Worm (Caenorhabditis elegans) whole organism, L4/young adult: ENCODE measurements around the gene rpb-8.
A peak's percentile ranks its signal among the peaks of the same experiment; 100 is the strongest.
"Not testable (repeated sequence)": the region's sequence is repeated elsewhere in the genome, so short reads cannot be mapped to it uniquely, and the experiment has no call there.

ENCODE experiments used
- W03F9.2 ChIP-seq: fragments of 150-350 bp; optimal IDR thresholded peaks from 2 replicates; lab custom pipeline; 2014; ENCODE audit warnings: missing biosample characterization, missing genetic modification characterization
- dao-5 ChIP-seq: sonication (generic microtip); optimal IDR thresholded peaks from 2 replicates; lab custom pipeline; 2016; ENCODE audit warnings: missing genotype, missing genetic modification characterization, moderate library complexity, missing compliant biosample characterization
- him-1 ChIP-seq: sonication (generic microtip); optimal IDR thresholded peaks from 2 replicates; lab custom pipeline; 2016; ENCODE audit warnings: missing genotype, missing genetic modification reagents, missing genetic modification characterization, missing compliant biosample characterization

Gene rpb-8

DNA sequence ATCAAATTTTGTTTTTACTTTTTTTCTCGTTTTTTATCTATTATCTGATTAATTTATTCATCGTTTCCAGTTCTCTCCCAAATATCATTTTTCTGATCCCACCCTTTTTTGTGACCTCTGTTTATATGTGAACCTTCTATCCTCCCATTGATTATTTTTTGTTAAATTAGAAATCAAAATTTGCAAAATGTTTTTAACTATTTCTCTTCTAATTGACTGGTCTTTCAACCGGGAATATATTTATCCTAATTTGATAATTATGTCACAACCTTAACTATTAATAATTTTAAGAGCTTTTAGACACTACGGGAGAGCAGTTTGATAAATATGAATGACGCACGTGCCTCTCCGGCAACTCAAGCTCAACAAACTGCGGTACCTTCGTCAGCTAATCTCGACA, 26.4 kb upstream of the rpb-8 start, which contains the start of gene ntl-9:
Gene ntl-9, plus strand, starts transcription at position 301 of the 400 bp plus-strand sequence.
- no peak for TF ChIP-seq him-1 (tag; lab: Kevin White, UChicago)
- no peak for TF ChIP-seq W03F9.2 (tag; lab: Kevin White, UChicago)
- no peak for TF ChIP-seq dao-5 (tag; lab: Kevin White, UChicago)

DNA sequence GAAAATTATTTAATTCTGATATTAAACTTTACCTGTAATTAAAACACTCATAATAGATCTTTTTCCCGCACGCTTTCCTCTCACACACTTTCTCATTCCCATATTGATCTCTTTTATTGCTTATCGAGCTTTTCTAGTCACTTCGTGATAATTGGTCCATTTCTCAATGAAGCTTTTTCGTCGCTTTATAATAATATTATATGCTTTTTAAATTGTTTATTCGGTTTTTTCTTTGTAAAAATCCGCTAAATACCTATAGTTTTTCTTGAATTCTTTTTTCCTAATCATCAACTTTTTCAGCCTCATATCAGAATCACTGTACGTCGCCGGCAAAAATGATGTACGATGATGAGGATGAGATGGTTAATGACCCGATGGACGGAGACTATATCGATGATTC, 21.5 kb upstream of the rpb-8 start, which contains the start of gene rpb-2:
Gene rpb-2, plus strand, starts transcription at position 301 of the 400 bp plus-strand sequence.
- no peak for TF ChIP-seq W03F9.2 (tag; lab: Kevin White, UChicago)
- no peak for TF ChIP-seq dao-5 (tag; lab: Kevin White, UChicago)
- no peak for TF ChIP-seq him-1 (tag; lab: Kevin White, UChicago)

DNA sequence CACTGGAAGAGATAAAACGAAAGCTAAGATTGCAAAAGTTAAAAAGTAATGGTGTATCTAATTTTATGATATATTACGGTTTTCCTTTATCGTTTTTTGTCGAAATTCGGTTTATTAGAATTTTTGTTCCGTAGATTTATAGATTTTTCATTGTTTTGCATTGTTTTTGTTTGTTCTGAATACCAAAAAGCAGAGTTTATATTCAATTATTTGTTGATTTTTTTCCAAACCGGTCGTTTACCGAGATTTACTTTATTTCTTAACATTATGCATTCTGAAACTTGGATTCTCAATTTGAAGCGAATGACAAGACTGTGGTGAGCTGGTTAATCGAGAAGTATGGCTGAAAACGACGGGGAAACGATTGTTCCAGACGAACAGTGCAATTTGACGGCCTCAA, 19.2 kb upstream of the rpb-8 start, which contains the start of gene fsn-1:
Gene fsn-1, plus strand, starts transcription at position 301 of the 400 bp plus-strand sequence.
- TF ChIP-seq him-1 (tag; lab: Kevin White, UChicago): no peak
- no peak for TF ChIP-seq W03F9.2 (tag; lab: Kevin White, UChicago)
- no peak for TF ChIP-seq dao-5 (tag; lab: Kevin White, UChicago)

DNA sequence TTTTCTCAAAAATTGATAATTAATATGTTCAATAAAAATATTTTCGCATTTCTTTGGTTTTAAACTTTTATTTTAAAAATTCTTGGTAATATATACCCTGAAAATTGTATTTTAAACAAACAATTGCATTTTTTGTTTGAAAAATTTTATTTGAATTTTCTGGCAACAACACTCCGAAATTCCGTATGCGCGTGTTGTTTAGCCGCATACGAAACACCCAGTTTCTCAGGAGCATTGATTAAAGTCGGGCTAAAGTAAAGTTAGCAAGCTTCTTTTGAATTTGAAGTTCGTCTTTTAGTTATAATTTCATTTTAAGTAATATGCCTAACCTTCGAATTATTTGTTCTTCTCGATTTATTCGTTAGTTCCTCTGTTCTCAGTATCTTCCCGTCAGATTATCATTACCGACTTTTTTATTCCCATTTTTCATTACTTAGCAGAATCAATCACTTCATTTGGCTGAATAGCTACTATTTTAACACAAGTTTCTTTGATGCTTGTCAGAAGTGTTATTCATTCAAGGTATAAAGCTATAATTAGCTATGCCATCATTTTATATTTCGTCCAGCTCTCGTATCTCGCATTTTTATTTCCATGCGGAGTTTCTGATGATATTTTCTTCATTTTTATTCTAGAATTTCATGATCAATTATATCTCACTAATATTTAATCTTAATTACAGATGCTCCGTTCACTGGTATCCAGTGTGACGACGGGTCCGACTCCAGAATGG, 17.3 kb upstream of the rpb-8 start, which contains the start of gene mrps-18C:
Gene mrps-18C, plus strand, starts transcription at position 683 of the 733 bp plus-strand sequence.
- TF ChIP-seq dao-5 (tag; lab: Kevin White, UChicago): no peak
- TF ChIP-seq W03F9.2 (tag; lab: Kevin White, UChicago): no peak
- no peak for TF ChIP-seq him-1 (tag; lab: Kevin White, UChicago)

DNA sequence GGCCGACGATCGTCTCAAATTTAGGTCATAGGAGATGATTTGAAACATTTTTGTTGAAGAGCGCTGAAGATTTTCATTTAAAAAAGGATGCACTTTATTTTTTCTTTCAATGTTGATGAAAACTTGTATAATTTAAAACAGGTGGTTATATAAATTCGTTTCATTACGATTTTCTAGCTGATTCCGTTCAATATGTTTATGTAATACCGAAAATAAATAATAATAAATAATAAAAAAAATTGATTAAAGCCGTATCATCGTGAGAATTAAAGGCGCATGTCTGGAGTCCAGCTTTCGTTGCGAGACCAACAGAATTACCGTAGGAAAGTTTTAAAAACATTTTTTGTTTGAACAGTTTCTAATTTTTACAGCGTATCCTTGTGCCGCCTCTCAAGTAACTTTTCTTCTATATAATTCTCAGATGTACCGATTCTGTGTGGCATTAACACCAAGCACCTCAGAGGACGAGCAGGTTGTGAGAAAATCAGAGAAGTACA, 14.4 kb upstream of the rpb-8 start, which contains the start of the genes C26E6.12 and eri-9:
Gene C26E6.12, minus strand, starts transcription at position 51 of the 497 bp plus-strand sequence.
Gene eri-9, plus strand, starts transcription at position 248 of the 497 bp plus-strand sequence.
- TF ChIP-seq him-1 (tag; lab: Kevin White, UChicago): no peak
- TF ChIP-seq dao-5 (tag; lab: Kevin White, UChicago): no peak
- no peak for TF ChIP-seq W03F9.2 (tag; lab: Kevin White, UChicago)

DNA sequence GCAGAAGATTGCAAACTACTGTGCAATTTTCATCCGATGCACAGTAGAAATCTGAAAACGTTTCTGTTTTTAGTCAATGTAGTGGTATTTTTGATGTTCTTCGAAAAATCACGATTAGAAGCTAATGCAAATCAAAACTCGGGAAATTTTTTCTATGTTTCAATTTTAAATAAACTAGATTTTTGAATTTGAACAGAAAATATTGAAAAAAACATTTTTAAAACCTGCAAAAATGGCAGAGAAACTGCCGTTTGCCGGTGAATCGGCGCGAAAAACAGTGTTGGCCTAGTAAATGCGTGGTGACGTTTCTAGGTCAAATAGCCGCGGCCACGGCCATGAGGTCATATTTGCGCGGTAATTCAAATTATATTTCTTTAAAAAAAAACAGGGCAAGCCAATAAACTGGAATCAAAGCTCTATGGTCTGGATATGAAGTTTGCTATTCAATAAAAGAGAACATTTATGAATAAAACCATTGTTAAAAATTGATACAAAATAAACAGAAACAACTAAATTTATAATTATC, 12.4 kb upstream of the rpb-8 start, which contains the start of gene set-2:
Gene set-2, minus strand, starts transcription at position 51 of the 526 bp plus-strand sequence.
- peak; percentile 79 for TF ChIP-seq W03F9.2 (tag; lab: Kevin White, UChicago)
- TF ChIP-seq dao-5 (tag; lab: Kevin White, UChicago): no peak
- TF ChIP-seq him-1 (tag; lab: Kevin White, UChicago): no peak

DNA sequence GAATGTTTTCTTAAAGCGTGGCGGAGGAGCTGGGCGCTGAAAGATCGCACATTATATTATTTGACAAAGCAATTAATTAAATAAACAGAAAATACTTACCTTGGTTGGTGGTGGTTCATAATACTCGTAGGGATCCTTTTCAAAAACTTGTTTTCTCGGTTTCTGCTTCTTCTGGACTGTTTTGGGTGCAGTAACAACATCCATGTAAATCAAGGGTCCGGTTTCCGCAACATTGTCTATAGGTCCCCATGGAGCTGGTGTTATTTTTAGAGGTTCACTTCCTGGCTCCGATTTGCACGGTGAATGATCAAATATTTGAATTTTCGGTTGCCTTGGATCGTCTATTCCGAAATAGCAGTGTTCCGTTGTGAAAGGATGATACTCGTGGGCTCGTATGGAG, 6.3 kb upstream of the rpb-8 start:
- TF ChIP-seq him-1 (tag; lab: Kevin White, UChicago) (no peak), dao-5 (tag; lab: Kevin White, UChicago) (no peak), W03F9.2 (tag; lab: Kevin White, UChicago) (no peak)

DNA sequence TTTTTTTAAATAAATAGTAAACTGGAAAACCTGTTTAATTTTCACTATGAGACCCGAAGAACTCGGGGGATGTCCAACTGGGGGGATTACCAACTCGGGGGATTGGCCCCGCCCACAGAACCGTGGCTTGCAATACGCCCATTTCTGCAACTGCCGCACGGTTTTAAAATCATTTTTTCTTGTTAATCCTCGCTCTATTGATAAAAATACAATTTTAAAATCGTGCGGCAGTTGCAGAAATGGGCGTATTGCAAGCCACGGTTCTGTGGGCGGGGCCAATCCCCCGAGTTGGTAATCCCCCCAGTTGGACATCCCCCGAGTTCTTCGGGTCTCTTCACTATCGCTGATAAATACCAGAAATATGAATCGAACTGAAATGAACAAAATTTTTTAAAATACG, 4.2 kb upstream of the rpb-8 start, which contains the start of gene mmab-1:
Gene mmab-1, minus strand, starts transcription at position 95 of the 400 bp plus-strand sequence.
- TF ChIP-seq him-1, dao-5, W03F9.2 (tag; lab: Kevin White, UChicago): not testable (repeated sequence)

DNA sequence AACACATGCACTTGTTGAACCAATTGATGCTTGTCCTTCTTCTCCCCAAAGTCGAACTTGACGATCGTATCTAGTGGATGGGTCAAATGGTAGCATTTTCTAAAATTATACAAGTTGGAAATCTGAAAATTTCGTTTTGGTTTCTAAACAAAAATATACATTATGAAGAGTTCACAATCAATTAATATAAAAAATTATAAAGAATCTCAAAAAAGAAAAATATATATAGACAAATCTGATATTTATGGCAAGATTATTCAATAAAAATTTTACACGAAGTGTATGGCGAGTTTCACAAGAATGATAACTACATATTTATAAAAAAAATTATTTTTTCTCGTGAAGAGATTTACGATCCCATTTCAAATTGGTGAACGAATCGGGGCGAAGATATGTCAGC, 2.4 kb upstream of the rpb-8 start, which contains the start of gene ula-1:
Gene ula-1, minus strand, starts transcription at position 101 of the 400 bp plus-strand sequence.
- TF ChIP-seq dao-5 (tag; lab: Kevin White, UChicago): no peak
- no peak for TF ChIP-seq W03F9.2 (tag; lab: Kevin White, UChicago)
- no peak for TF ChIP-seq him-1 (tag; lab: Kevin White, UChicago)

DNA sequence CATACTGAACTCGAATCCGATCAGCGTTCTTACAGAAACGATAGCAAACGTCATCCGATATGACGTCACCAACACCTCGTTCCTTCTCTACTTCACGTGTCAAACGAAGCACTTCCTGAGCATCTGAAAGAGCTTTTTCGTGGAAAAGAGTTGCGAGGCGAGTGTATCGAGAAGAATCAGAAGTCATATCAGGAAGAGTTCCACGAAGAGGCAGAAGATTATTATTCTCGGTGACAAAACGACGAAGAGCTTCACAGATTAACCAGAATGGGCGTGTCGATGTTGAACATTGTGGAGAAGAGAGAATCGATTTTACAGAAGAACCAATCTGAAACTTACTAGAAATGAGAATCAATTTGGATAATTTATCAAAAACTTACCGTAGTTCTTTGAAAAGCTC, 1.1 kb upstream of the rpb-8 start:
- no peak for TF ChIP-seq him-1 (tag; lab: Kevin White, UChicago)
- TF ChIP-seq dao-5 (tag; lab: Kevin White, UChicago): no peak
- TF ChIP-seq W03F9.2 (tag; lab: Kevin White, UChicago): no peak

DNA sequence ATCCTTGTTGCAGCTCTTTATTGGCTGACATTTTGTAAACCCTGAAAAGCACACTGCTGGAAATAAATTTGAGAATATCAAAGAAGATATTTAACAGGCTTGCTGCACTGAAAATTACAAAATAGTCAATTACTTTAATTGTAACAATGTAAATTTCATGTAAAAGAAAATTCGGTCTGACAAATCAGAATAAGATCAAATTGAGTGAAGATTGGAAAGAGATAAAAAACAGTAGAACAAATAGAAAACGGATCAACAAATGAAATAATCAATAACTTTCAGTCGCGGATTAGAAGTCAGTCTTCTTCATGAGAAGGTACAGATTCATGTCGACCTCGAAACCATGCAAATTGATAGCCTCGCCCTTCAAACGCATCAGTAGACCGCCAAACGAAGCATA, 731 bp downstream of the rpb-8 start, which contains the start of gene rars-1:
Gene rars-1, minus strand, starts transcription at position 101 of the 400 bp plus-strand sequence.
- no peak for TF ChIP-seq him-1 (tag; lab: Kevin White, UChicago)
- no peak for TF ChIP-seq W03F9.2 (tag; lab: Kevin White, UChicago)
- TF ChIP-seq dao-5 (tag; lab: Kevin White, UChicago): no peak

DNA sequence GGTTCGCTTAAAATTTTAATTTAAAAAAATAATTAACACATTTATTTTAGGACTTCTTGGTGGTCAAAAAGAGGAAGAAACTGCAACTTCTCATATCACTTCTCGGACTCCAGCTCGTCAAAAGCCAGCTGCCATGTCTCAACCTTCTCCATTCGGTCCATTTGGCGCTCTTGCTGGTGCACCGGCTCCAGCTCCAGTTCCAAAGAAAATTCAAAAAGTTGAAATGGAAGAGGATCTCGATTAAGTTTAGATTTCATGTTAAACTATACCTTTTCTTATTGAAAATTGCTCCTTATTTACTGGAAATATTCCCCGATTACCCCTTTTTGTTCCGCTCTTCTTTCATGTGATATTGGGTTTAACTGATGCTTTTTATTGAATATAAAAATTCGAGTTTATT, 4.1 kb downstream of the rpb-8 start:
- TF ChIP-seq dao-5 (tag; lab: Kevin White, UChicago): no peak
- no peak for TF ChIP-seq W03F9.2 (tag; lab: Kevin White, UChicago)
- no peak for TF ChIP-seq him-1 (tag; lab: Kevin White, UChicago)

DNA sequence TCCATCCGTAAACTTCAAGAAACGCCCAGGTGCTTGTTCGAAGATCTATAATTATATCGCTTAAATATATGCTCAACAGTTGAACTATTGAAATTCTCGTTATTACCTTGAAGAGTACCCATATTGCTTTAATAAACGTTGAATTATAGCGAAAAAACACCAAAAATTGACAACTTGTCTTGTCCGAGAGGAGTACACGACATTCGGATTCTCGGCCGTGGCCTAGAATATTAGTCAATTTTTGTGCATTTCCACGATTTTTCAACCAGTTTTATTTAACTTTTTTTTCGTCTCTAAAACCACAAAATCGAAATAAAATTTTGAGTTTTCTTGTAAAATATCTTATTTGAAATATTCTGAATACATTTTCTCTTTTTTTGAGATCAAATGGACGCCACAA, 5.5 kb downstream of the rpb-8 start, which contains the start of the genes F26F4.9 and cee-1:
Gene F26F4.9, minus strand, starts transcription at position 205 of the 400 bp plus-strand sequence.
Gene cee-1, plus strand, starts transcription at position 383 of the 400 bp plus-strand sequence.
- TF ChIP-seq dao-5 (tag; lab: Kevin White, UChicago): no peak
- no peak for TF ChIP-seq him-1 (tag; lab: Kevin White, UChicago)
- peak; percentile 52 for TF ChIP-seq W03F9.2 (tag; lab: Kevin White, UChicago)
